Worm (Caenorhabditis elegans) whole organism, L4/young adult: Measurements from ENCODE around the gene suox-1.

Source experiments
- W03F9.2 ChIP-seq: fragments of 150-350 bp; optimal IDR thresholded peaks from 2 replicates; lab custom pipeline; 2014; ENCODE audit warnings: missing biosample characterization, missing genetic modification characterization
- dao-5 ChIP-seq: sonication (generic microtip); optimal IDR thresholded peaks from 2 replicates; lab custom pipeline; 2016; ENCODE audit warnings: missing genotype, missing genetic modification characterization, moderate library complexity, missing compliant biosample characterization
- him-1 ChIP-seq: sonication (generic microtip); optimal IDR thresholded peaks from 2 replicates; lab custom pipeline; 2016; ENCODE audit warnings: missing genotype, missing genetic modification reagents, missing genetic modification characterization, missing compliant biosample characterization

suox-1 gene

ce11 chrX:15546943-15547342 lies 49.6 kb downstream of the suox-1 start:
- TF ChIP-seq W03F9.2 (tag; lab: Kevin White, UChicago) (no peak), him-1 (tag; lab: Kevin White, UChicago) (no peak), dao-5 (no peak)

- TF ChIP-seq him-1 (tag; lab: Kevin White, UChicago) (no peak), dao-5 (no peak), W03F9.2 (tag; lab: Kevin White, UChicago) (no peak)
Observed at ce11 chrX:15547896-15548295, 50.5 kb downstream of the suox-1 start.
